Worm (Caenorhabditis elegans) whole organism, L3 larva: ENCODE data around the gene nep-4.

Source experiments
- lin-39 ChIP-seq: fragments of 150-350 bp; optimal IDR thresholded peaks from 2 replicates; lab custom pipeline; 2018; ENCODE audit warnings: missing biosample characterization, missing genetic modification reagents, missing genetic modification characterization
- nhr-76 ChIP-seq: fragments of 150-350 bp; sonication (generic microtip); optimal IDR thresholded peaks from 5 replicates; lab custom pipeline; 2014; ENCODE audit warnings: missing biosample characterization, missing genetic modification characterization
- zag-1 ChIP-seq: fragments of 150-350 bp; optimal IDR thresholded peaks from 2 replicates; lab custom pipeline; 2014; ENCODE audit warnings: missing biosample characterization, missing genetic modification characterization

- TF ChIP-seq zag-1 (tag; lab: Kevin White, UChicago), result no peak
- TF ChIP-seq lin-39 (tag; lab: Kevin White, UChicago), result no peak
- TF ChIP-seq nhr-76 (tag; lab: Kevin White, UChicago), result no peak
Observed at ce11 chrX:6823218-6823979, 39.8 kb downstream of the nep-4 start, which contains the start of gene gei-15.
